Worm (Caenorhabditis elegans) whole organism, midembryonic: ENCODE results near the gene gst-32.

Source experiments
- T22C8.4 ChIP-seq: fragments of 200-800 bp; sonication (Bioruptor generic); IDR thresholded peaks from 2 replicates; pipeline ENCODE4 v1.3.6; 2022; ENCODE audit warnings: missing genetic modification characterization, missing compliant biosample characterization
- flt-1 ChIP-seq: fragments of 200-800 bp; sonication (Bioruptor generic); IDR thresholded peaks from 2 replicates; pipeline ENCODE4 v1.3.6; 2022; ENCODE audit warnings: missing genetic modification characterization, missing compliant biosample characterization
- med-1 ChIP-seq: sonication (generic microtip); optimal IDR thresholded peaks from 2 replicates; lab custom pipeline; 2017; ENCODE audit warnings: missing genetic modification characterization, mild to moderate bottlenecking, missing compliant biosample characterization, antibody characterized with exemption, missing genetic modification reagents; ENCODE audit not compliant: insufficient read depth
- ref-1 ChIP-seq: fragments of 200-800 bp; sonication (Bioruptor generic); conservative IDR thresholded peaks from 2 replicates; pipeline ENCODE4 v1.3.6; 2022; ENCODE audit warnings: missing genetic modification reagents, missing genetic modification characterization, missing compliant biosample characterization

ce11 chrII:15169811-15170282 is 8.5 kb downstream of the gst-32 start, which contains the start of gene gst-29:
- no peak for TF ChIP-seq med-1 (GFP tag; lab: Kevin White, UChicago)
- TF ChIP-seq flt-1 (GFP tag; lab: Robert Waterston, UW), result no peak
- no peak for TF ChIP-seq ref-1 (GFP tag; lab: Robert Waterston, UW)
- TF ChIP-seq T22C8.4 (GFP tag; lab: Robert Waterston, UW), result no peak
